Worm (Caenorhabditis elegans): ENCODE results near the gene F52E4.5.

DNA sequence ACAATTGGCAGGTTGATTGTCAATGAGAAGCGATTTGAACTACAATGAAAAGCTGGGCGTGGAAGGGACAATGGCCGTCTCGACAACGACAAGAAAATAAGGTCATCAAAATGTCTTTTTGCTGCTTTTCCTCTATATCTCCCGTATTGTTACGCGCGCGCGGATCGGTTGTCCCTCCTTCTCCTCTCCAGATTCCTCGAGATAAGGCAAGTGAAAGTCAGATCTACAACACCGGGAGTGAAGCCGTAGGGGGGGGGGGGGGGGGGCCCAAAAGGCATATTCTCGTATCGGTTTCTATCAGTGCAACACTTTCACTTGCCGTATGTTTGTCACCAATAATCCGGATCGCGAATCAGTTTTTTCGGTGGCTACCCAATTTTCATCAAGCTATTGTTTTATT, 7.2 kb upstream of the F52E4.5 start, which contains the start of gene wrt-2:
- TF ChIP-seq ztf-4 (tag; optimal IDR thresholded peaks at IDR 0.05) (no peak), ama-1 (optimal IDR thresholded peaks at IDR 0.05) (no peak), egl-27 (tag; optimal IDR thresholded peaks at IDR 0.05) (no peak), nhr-20 (tag; optimal IDR thresholded peaks at IDR 0.05) (no peak), unc-130 (tag; optimal IDR thresholded peaks at IDR 0.05) (no peak), lsy-2 (tag; optimal IDR thresholded peaks at IDR 0.05) (no peak), tbx-2 (tag; optimal IDR thresholded peaks at IDR 0.05) (no peak), pqm-1 (tag; optimal IDR thresholded peaks at IDR 0.05) (no peak), sup-37 (GFP tag; optimal IDR thresholded peaks at IDR 0.05) (no peak), mef-2 (tag; optimal IDR thresholded peaks at IDR 0.05) (no peak), lin-39 (tag; optimal IDR thresholded peaks at IDR 0.05) (no peak), snpc-4 (tag; optimal IDR thresholded peaks at IDR 0.05) (no peak), fos-1 (tag; optimal IDR thresholded peaks at IDR 0.05) (no peak)

All from whole organism, L1 larva.